Fruit fly (Drosophila melanogaster) whole organism, adult: ENCODE data around the gene bmm.

Experiments
- CG33017 ChIP-seq: fragments of 200-800 bp; sonication (Bioruptor generic); optimal IDR thresholded peaks from 2 replicates; lab custom pipeline; 2018; ENCODE audit warnings: missing biosample characterization, mild to moderate bottlenecking, missing genetic modification characterization, moderate library complexity
- CG7045 ChIP-seq: fragments of 200-800 bp; sonication (Bioruptor generic); optimal IDR thresholded peaks from 2 replicates; lab custom pipeline; 2017; ENCODE audit warnings: missing biosample characterization, mild to moderate bottlenecking, missing genetic modification characterization
- Hr96 ChIP-seq: fragments of 200-800 bp; sonication (Bioruptor generic); optimal IDR thresholded peaks from 2 replicates; lab custom pipeline; 2016; ENCODE audit warnings: missing biosample characterization, missing genetic modification characterization
- Mnt ChIP-seq: fragments of 200-800 bp; sonication (Bioruptor generic); optimal IDR thresholded peaks from 2 replicates; lab custom pipeline; 2016; ENCODE audit warnings: missing biosample characterization, mild to moderate bottlenecking, missing genetic modification characterization
- cic ChIP-seq: fragments of 200-800 bp; sonication (Bioruptor generic); optimal IDR thresholded peaks from 2 replicates; lab custom pipeline; 2017; ENCODE audit warnings: missing biosample characterization, mild to moderate bottlenecking, missing genetic modification characterization, moderate library complexity
- cnc ChIP-seq, 2 experiments: fragments of >200 bp; optimal IDR thresholded peaks; 2 replicates each; lab custom pipeline; 2017
- ovo ChIP-seq: fragments of 200-800 bp; sonication (Bioruptor generic); optimal IDR thresholded peaks from 2 replicates; lab custom pipeline; 2016; ENCODE audit warnings: missing biosample characterization, missing genetic modification characterization
- pad ChIP-seq: fragments of 200-800 bp; sonication (Bioruptor generic); optimal IDR thresholded peaks from 3 replicates; lab custom pipeline; 2017; ENCODE audit warnings: missing biosample characterization, missing genetic modification characterization, mild to moderate bottlenecking, moderate library complexity, missing genetic modification reagents
- tj ChIP-seq: fragments of 200-800 bp; sonication (Bioruptor generic); optimal IDR thresholded peaks from 3 replicates; lab custom pipeline; 2017; ENCODE audit warnings: missing biosample characterization, mild to moderate bottlenecking, missing genetic modification characterization, moderate library complexity

DNA sequence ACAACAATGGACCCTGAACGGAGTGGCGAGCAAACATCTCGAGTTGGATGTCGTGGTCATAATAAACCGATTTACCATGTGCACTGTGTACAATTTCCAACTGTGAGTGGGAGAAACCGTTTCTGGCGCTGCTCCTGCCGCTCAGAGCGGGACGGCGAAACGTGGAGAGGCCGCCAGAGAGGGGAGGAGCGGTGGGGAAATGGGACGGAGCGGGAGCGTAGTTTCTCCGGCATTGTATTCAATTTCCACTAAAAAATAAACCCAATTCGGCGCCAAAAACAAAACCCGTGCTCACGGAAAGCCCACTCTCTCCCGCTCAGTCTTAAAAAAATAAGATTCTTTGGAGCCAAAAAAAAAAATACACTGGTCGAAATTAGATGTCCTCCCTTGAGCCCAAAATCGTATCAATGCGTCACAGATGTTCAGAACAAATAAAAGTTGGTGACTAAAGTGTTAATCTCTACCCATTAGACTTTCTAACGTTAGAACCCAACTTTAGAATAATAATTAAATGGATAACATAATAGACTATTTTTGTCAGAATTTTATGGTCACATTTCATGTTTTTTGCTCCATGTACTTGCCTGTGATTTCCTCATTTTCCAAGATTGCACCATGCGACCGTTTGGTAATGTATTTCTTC is 26.1 kb downstream of the bmm start:
- no peak for TF ChIP-seq CG7045
- TF ChIP-seq cnc (optimal IDR thresholded peaks at IDR 0.05; lab: Kevin White, UChicago) = no peak
- TF ChIP-seq Hr96 (GFP tag; lab: Kevin White, UChicago) = no peak
- TF ChIP-seq cic (GFP tag; lab: Kevin White, UChicago) = no peak
- TF ChIP-seq Mnt = peak; percentile 75
- no peak for TF ChIP-seq tj
- TF ChIP-seq CG33017 (tag; lab: Kevin White, UChicago) = peak; percentile 30
- peak; percentile 87 for TF ChIP-seq pad (GFP tag; lab: Kevin White, UChicago)
- TF ChIP-seq ovo (GFP tag; lab: Kevin White, UChicago) = no peak
